Worm (Caenorhabditis elegans) whole organism, young adult: ENCODE measurements around the gene mai-1.

ENCODE experiments used
- B0261.1 ChIP-seq: sonication (generic microtip); optimal IDR thresholded peaks from 2 replicates; lab custom pipeline; 2016; ENCODE audit warnings: mild to moderate bottlenecking, missing genetic modification characterization, moderate library complexity, missing compliant biosample characterization
- B0336.3 ChIP-seq: fragments of 200-800 bp; sonication (Bioruptor generic); IDR thresholded peaks from 2 replicates; pipeline ENCODE4 v1.3.6; 2022; ENCODE audit warnings: missing genetic modification characterization, missing compliant biosample characterization
- C06A6.2 ChIP-seq: fragments of 200-800 bp; sonication (Bioruptor generic); conservative IDR thresholded peaks from 2 replicates; pipeline ENCODE4 v1.3.6; 2022; ENCODE audit warnings: missing genetic modification characterization, missing compliant biosample characterization
- F10E7.11 ChIP-seq: sonication (generic microtip); optimal IDR thresholded peaks from 2 replicates; lab custom pipeline; 2017; ENCODE audit warnings: mild to moderate bottlenecking, missing genetic modification characterization, moderate library complexity, missing compliant biosample characterization
- F37B4.10 ChIP-seq: fragments of 200-800 bp; sonication (Bioruptor generic); IDR thresholded peaks from 2 replicates; pipeline ENCODE4 v1.3.6; 2022; ENCODE audit warnings: missing genetic modification characterization, missing compliant biosample characterization
- Y53G8AR.9 ChIP-seq: fragments of 200-800 bp; sonication (Bioruptor generic); conservative IDR thresholded peaks from 2 replicates; pipeline ENCODE4 v1.3.6; 2022; ENCODE audit warnings: missing genetic modification reagents, missing genetic modification characterization, missing compliant biosample characterization
- Y79H2A.3 ChIP-seq: fragments of 200-800 bp; sonication (Bioruptor generic); conservative IDR thresholded peaks from 2 replicates; pipeline ENCODE4 v1.3.6; 2022; ENCODE audit warnings: missing genetic modification reagents, missing genetic modification characterization, missing compliant biosample characterization
- ZK185.1 ChIP-seq: sonication (generic microtip); optimal IDR thresholded peaks from 2 replicates; lab custom pipeline; 2016; ENCODE audit warnings: mild to moderate bottlenecking, missing genetic modification characterization, missing compliant biosample characterization; ENCODE audit not compliant: poor library complexity, severe bottlenecking
- akir-1 ChIP-seq: fragments of 200-800 bp; sonication (Bioruptor generic); optimal IDR thresholded peaks from 2 replicates; lab custom pipeline; 2018; ENCODE audit warnings: mild to moderate bottlenecking, missing genetic modification characterization, moderate library complexity, missing compliant biosample characterization
- ama-1 ChIP-seq, 3 experiments: fragments of 150-350 bp in 1 of 3; sonication (generic microtip) in 2 of 3; optimal IDR thresholded peaks; 2 replicates each; lab custom pipeline; 2014 to 2018; ENCODE audit warnings: missing biosample characterization in 2 of 3, missing genetic modification characterization in 2 of 3, missing genetic modification reagents in 2 of 3
- aptf-3 ChIP-seq: fragments of 200-800 bp; sonication (Bioruptor generic); IDR thresholded peaks from 2 replicates; pipeline ENCODE4 v1.3.6; 2022; ENCODE audit warnings: missing genetic modification characterization, missing compliant biosample characterization
- atf-7 ChIP-seq: sonication (generic microtip); optimal IDR thresholded peaks from 2 replicates; lab custom pipeline; 2017; ENCODE audit warnings: mild to moderate bottlenecking, missing genetic modification characterization, missing compliant biosample characterization
- attf-5 ChIP-seq: fragments of 200-800 bp; sonication (Bioruptor generic); optimal IDR thresholded peaks from 2 replicates; lab custom pipeline; 2018; ENCODE audit warnings: mild to moderate bottlenecking, missing genetic modification characterization, missing compliant biosample characterization
- bed-1 ChIP-seq: fragments of 200-800 bp; sonication (Bioruptor generic); IDR thresholded peaks from 2 replicates; pipeline ENCODE4 v1.3.6; 2022; ENCODE audit warnings: missing genetic modification reagents, missing genetic modification characterization, missing compliant biosample characterization
- cebp-1 ChIP-seq, 2 experiments: fragments of 200-800 bp in 1 of 2; sonication (Bioruptor generic) in 1 of 2; sonication (generic microtip) in 1 of 2; IDR thresholded peaks in 1 of 2; optimal IDR thresholded peaks in 1 of 2; 2 replicates each; pipeline versions ENCODE4 v1.3.6 to Lab custom; 2017 to 2022; ENCODE audit warnings: missing compliant biosample characterization in 2 of 2, missing genetic modification characterization in 2 of 2, mild to moderate bottlenecking in 1 of 2, missing genetic modification reagents in 1 of 2, moderate library complexity in 1 of 2
- ceh-91 ChIP-seq: fragments of 200-800 bp; sonication (Bioruptor generic); IDR thresholded peaks from 2 replicates; pipeline ENCODE4 v1.3.6; 2022; ENCODE audit warnings: missing genetic modification reagents, missing genetic modification characterization, missing compliant biosample characterization
- dox-1 ChIP-seq: fragments of 200-800 bp; sonication (Bioruptor generic); IDR thresholded peaks from 2 replicates; pipeline ENCODE4 v1.3.6; 2022; ENCODE audit warnings: missing genetic modification reagents, missing genetic modification characterization, missing compliant biosample characterization
- efl-1 ChIP-seq: fragments of 150-350 bp; optimal IDR thresholded peaks from 2 replicates; lab custom pipeline; 2014; ENCODE audit warnings: missing biosample characterization, missing genetic modification reagents, missing genetic modification characterization
- egl-44 ChIP-seq: fragments of 200-800 bp; sonication (Bioruptor generic); IDR thresholded peaks from 2 replicates; pipeline ENCODE4 v1.3.6; 2022; ENCODE audit warnings: missing genetic modification reagents, missing genetic modification characterization, missing compliant biosample characterization
- egrh-3 ChIP-seq: fragments of 200-800 bp; sonication (Bioruptor generic); IDR thresholded peaks from 2 replicates; pipeline ENCODE4 v1.3.6; 2022; ENCODE audit warnings: missing genetic modification reagents, missing genetic modification characterization, missing compliant biosample characterization
- hmg-1.2 ChIP-seq: fragments of 200-800 bp; sonication (Bioruptor generic); IDR thresholded peaks from 2 replicates; pipeline ENCODE4 v1.3.6; 2022; ENCODE audit warnings: missing genetic modification reagents, missing genetic modification characterization, missing compliant biosample characterization
- let-526 ChIP-seq: fragments of 200-800 bp; sonication (Bioruptor generic); IDR thresholded peaks from 2 replicates; pipeline ENCODE4 v1.3.6; 2022; ENCODE audit warnings: missing genetic modification reagents, missing genetic modification characterization, missing compliant biosample characterization
- let-607 ChIP-seq, 2 experiments: fragments of 200-800 bp in 1 of 2; sonication (Bioruptor generic) in 1 of 2; sonication (generic microtip) in 1 of 2; optimal IDR thresholded peaks; 2 replicates each; lab custom pipeline; 2016 to 2018; ENCODE audit warnings: mild to moderate bottlenecking in 2 of 2, missing compliant biosample characterization in 2 of 2, missing genetic modification characterization in 2 of 2, moderate library complexity in 2 of 2, missing genotype in 1 of 2
- lin-54 ChIP-seq: fragments of 200-800 bp; sonication (Bioruptor generic); optimal IDR thresholded peaks from 2 replicates; lab custom pipeline; 2018; ENCODE audit warnings: mild to moderate bottlenecking, missing genetic modification characterization, missing compliant biosample characterization
- madf-10 ChIP-seq: sonication (generic microtip); optimal IDR thresholded peaks from 2 replicates; lab custom pipeline; 2016; ENCODE audit warnings: mild to moderate bottlenecking, missing genetic modification characterization, missing compliant biosample characterization
- nfya-2 ChIP-seq: fragments of 200-800 bp; sonication (Bioruptor generic); IDR thresholded peaks from 2 replicates; pipeline ENCODE4 v1.3.6; 2022; ENCODE audit warnings: missing genetic modification reagents, missing genetic modification characterization, missing compliant biosample characterization
- nhr-90 ChIP-seq: sonication (generic microtip); optimal IDR thresholded peaks from 2 replicates; lab custom pipeline; 2016; ENCODE audit warnings: missing genotype, mild to moderate bottlenecking, missing genetic modification characterization, missing compliant biosample characterization
- rcor-1 ChIP-seq: fragments of 200-800 bp; sonication (Bioruptor generic); IDR thresholded peaks from 2 replicates; pipeline ENCODE4 v1.3.6; 2022; ENCODE audit warnings: missing genetic modification reagents, missing genetic modification characterization, missing compliant biosample characterization
- rec-8 ChIP-seq, 2 experiments: sonication (generic microtip); optimal IDR thresholded peaks; 2 replicates each; lab custom pipeline; 2016; ENCODE audit warnings: mild to moderate bottlenecking in 2 of 2, missing genetic modification characterization in 2 of 2, missing genetic modification reagents in 2 of 2, missing genotype in 2 of 2, missing biosample characterization in 1 of 2, missing compliant biosample characterization in 1 of 2, moderate library complexity in 1 of 2
- snpc-3.4 ChIP-seq: sonication (generic microtip); optimal IDR thresholded peaks from 2 replicates; lab custom pipeline; 2017; ENCODE audit warnings: missing genetic modification characterization, mild to moderate bottlenecking, missing compliant biosample characterization, antibody characterized with exemption, moderate library complexity, missing genotype, missing genetic modification reagents
- somi-1 ChIP-seq: fragments of 200-800 bp; sonication (Bioruptor generic); optimal IDR thresholded peaks from 2 replicates; lab custom pipeline; 2018; ENCODE audit warnings: mild to moderate bottlenecking, missing genetic modification characterization, missing compliant biosample characterization
- sptf-2 ChIP-seq: fragments of 200-800 bp; sonication (Bioruptor generic); optimal IDR thresholded peaks from 2 replicates; lab custom pipeline; 2018; ENCODE audit warnings: mild to moderate bottlenecking, missing genetic modification characterization, missing compliant biosample characterization
- unc-62 ChIP-seq: fragments of 150-350 bp; optimal IDR thresholded peaks from 2 replicates; lab custom pipeline; 2014; ENCODE audit warnings: missing biosample characterization, missing genetic modification reagents, missing genetic modification characterization
- xnd-1 ChIP-seq: sonication (generic microtip); optimal IDR thresholded peaks from 2 replicates; lab custom pipeline; 2016; ENCODE audit warnings: missing genotype, missing genetic modification reagents, missing genetic modification characterization, missing compliant biosample characterization
- zfh-2 ChIP-seq: fragments of 200-800 bp; sonication (Bioruptor generic); conservative IDR thresholded peaks from 2 replicates; pipeline ENCODE4 v1.3.6; 2022; ENCODE audit warnings: missing genetic modification reagents, missing genetic modification characterization, missing compliant biosample characterization
- zim-3 ChIP-seq: sonication (generic microtip); optimal IDR thresholded peaks from 2 replicates; lab custom pipeline; 2017; ENCODE audit warnings: mild to moderate bottlenecking, missing genetic modification characterization, moderate library complexity, missing compliant biosample characterization
- ztf-18 ChIP-seq: sonication (generic microtip); optimal IDR thresholded peaks from 2 replicates; lab custom pipeline; 2016; ENCODE audit warnings: missing genotype, mild to moderate bottlenecking, missing genetic modification characterization, missing compliant biosample characterization
- ztf-26 ChIP-seq: sonication (generic microtip); optimal IDR thresholded peaks from 2 replicates; lab custom pipeline; 2017; ENCODE audit warnings: missing genetic modification characterization, missing compliant biosample characterization
- ztf-28 ChIP-seq: fragments of 200-800 bp; sonication (Bioruptor generic); IDR thresholded peaks from 2 replicates; pipeline ENCODE4 v1.3.6; 2022; ENCODE audit warnings: missing genetic modification reagents, missing genetic modification characterization, missing compliant biosample characterization
- ztf-3 ChIP-seq: fragments of 200-800 bp; sonication (Bioruptor generic); optimal IDR thresholded peaks from 2 replicates; lab custom pipeline; 2018; ENCODE audit warnings: mild to moderate bottlenecking, missing genetic modification characterization, missing compliant biosample characterization

mai-1 gene

ce11 chrX:3089894-3090414 is 26.4 kb downstream of the mai-1 start (continued):
- TF ChIP-seq let-607 (tag; optimal IDR thresholded peaks at IDR 0.05; lab: Kevin White, UChicago) (peak in 1 of 2 experiments; percentile 2), ZK185.1 (peak; percentile 19), cebp-1 (GFP tag; IDR thresholded peaks at IDR 0.05; lab: Robert Waterston, UW) (0 out of 2 replicates have a peak, but pooled peaks have one; percentile 12), cebp-1 (tag; optimal IDR thresholded peaks at IDR 0.05; lab: Kevin White, UChicago) (peak; percentile 52), C06A6.2 (no peak), ceh-91 (GFP tag; lab: Robert Waterston, UW) (no peak), hmg-1.2 (GFP tag; lab: Robert Waterston, UW) (peak; percentile 19; the same call in 1 of the 2 replicates), egrh-3 (GFP tag; lab: Robert Waterston, UW) (0 out of 2 replicates have a peak, but pooled peaks have one; percentile 19), zim-3 (tag; lab: Kevin White, UChicago) (no peak), somi-1 (GFP tag; lab: Kevin White, UChicago) (peak; percentile 21), ama-1 (optimal IDR thresholded peaks at IDR 0.05; lab: Kevin White, UChicago) (no peak), ama-1 (GFP tag; optimal IDR thresholded peaks at IDR 0.05; lab: Kevin White, UChicago) (no peak), akir-1 (no peak), zfh-2 (GFP tag; lab: Robert Waterston, UW) (peak; percentile 87)

ce11 chrX:3089423-3089822 is 27.0 kb downstream of the mai-1 start, which contains the start of gene pccb-1:
pccb-1 (plus strand) TSS chrX:3089549.
- TF ChIP-seq rec-8 (tag; optimal IDR thresholded peaks at IDR 0.05; lab: Kevin White, UChicago) (no peak), efl-1 (peak; percentile 31), F10E7.11 (tag; lab: Kevin White, UChicago) (no peak), somi-1 (GFP tag; lab: Kevin White, UChicago) (no peak), C06A6.2 (no peak)

- TF ChIP-seq cebp-1 (GFP tag; IDR thresholded peaks at IDR 0.05; lab: Robert Waterston, UW) (peak; percentile 69; the same call in 1 of the 2 replicates), cebp-1 (tag; optimal IDR thresholded peaks at IDR 0.05; lab: Kevin White, UChicago) (peak; percentile 91), dox-1 (GFP tag; lab: Robert Waterston, UW) (no peak)
Observed at ce11 chrX:3087647-3088046, 28.7 kb downstream of the mai-1 start.

ce11 chrX:3087245-3087644 is 29.1 kb downstream of the mai-1 start, which contains the start of gene F52E4.5:
F52E4.5 (minus strand) TSS chrX:3087345.
- no peak for TF ChIP-seq ztf-26 (tag; lab: Kevin White, UChicago)
- no peak for TF ChIP-seq akir-1
- no peak for TF ChIP-seq atf-7 (tag; lab: Kevin White, UChicago)
- no peak for TF ChIP-seq ztf-28 (GFP tag; lab: Robert Waterston, UW)
- no peak for TF ChIP-seq let-526 (GFP tag; lab: Robert Waterston, UW)
- no peak for TF ChIP-seq ztf-18
- no peak for TF ChIP-seq sptf-2
- TF ChIP-seq bed-1 (GFP tag; lab: Robert Waterston, UW): no peak
- TF ChIP-seq nfya-2 (GFP tag; lab: Robert Waterston, UW): no peak
- TF ChIP-seq attf-5 (GFP tag; lab: Kevin White, UChicago): no peak
- TF ChIP-seq snpc-3.4 (tag; lab: Kevin White, UChicago): no peak

ce11 chrX:3080825-3081224 is 35.6 kb downstream of the mai-1 start, which contains the start of gene twk-16:
twk-16 (plus strand) TSS chrX:3081125.
- no peak for TF ChIP-seq lin-54 (GFP tag; lab: Kevin White, UChicago)
- no peak for TF ChIP-seq xnd-1 (tag; lab: Kevin White, UChicago)
- no peak for TF ChIP-seq Y79H2A.3 (GFP tag; lab: Robert Waterston, UW)
- no peak for TF ChIP-seq nhr-90 (tag; lab: Kevin White, UChicago)
- TF ChIP-seq B0336.3 (GFP tag; lab: Robert Waterston, UW): no peak
- TF ChIP-seq atf-7 (tag; lab: Kevin White, UChicago): no peak
- TF ChIP-seq Y53G8AR.9 (GFP tag; lab: Robert Waterston, UW): no peak
- TF ChIP-seq zim-3 (tag; lab: Kevin White, UChicago): no peak
- no peak for TF ChIP-seq aptf-3 (GFP tag; lab: Robert Waterston, UW)
- no peak for TF ChIP-seq rcor-1 (GFP tag; lab: Robert Waterston, UW)
- TF ChIP-seq B0261.1 (tag; lab: Kevin White, UChicago): no peak
- TF ChIP-seq madf-10 (tag; lab: Kevin White, UChicago): no peak
- TF ChIP-seq akir-1: no peak
- no peak for TF ChIP-seq egl-44
- TF ChIP-seq F37B4.10: no peak
- no peak for TF ChIP-seq ztf-3 (GFP tag; lab: Kevin White, UChicago)
- TF ChIP-seq unc-62 (GFP tag; lab: Kevin White, UChicago): no peak
- TF ChIP-seq efl-1: no peak
